Worm (Caenorhabditis elegans) whole organism, early embryonic: ENCODE results near the gene K08F9.1.

ENCODE experiments used
- ama-1 ChIP-seq: fragments of 150-350 bp; optimal IDR thresholded peaks from 2 replicates; lab custom pipeline; 2014
- ets-7 ChIP-seq: sonication (generic microtip); optimal IDR thresholded peaks from 2 replicates; lab custom pipeline; 2016; ENCODE audit warnings: missing genotype, missing genetic modification characterization, missing compliant biosample characterization
- flt-1 ChIP-seq: fragments of 200-800 bp; sonication (Bioruptor generic); IDR thresholded peaks from 2 replicates; pipeline ENCODE4 v1.3.6; 2022; ENCODE audit warnings: missing genetic modification characterization, missing compliant biosample characterization

DNA sequence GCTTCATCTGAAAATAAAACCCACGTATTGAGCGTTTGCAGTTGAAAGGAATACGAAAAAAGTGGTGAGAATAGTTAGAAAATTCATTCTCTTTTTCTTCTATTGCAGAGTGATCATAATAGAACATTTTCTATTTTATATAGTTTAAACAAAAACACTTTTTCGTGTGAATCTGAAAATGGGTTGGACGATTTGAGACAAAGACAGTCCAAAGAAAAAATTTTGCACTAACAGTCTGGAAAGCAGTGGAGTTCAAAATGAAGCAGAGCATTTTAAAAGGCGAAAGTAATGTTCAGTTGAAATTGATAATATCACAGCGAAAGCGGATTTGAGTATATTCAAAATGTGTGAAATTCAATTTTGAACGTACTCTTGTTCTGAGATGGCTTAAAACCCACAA is 54.6 kb downstream of the K08F9.1 start, which contains the start of gene C01G10.18:
- no peak for TF ChIP-seq flt-1 (GFP tag; lab: Robert Waterston, UW)
- TF ChIP-seq ama-1 (lab: Kevin White, UChicago) = no peak
- no peak for TF ChIP-seq ets-7 (tag; lab: Kevin White, UChicago)
